Worm (Caenorhabditis elegans) whole organism, L4 larva: ENCODE results near the gene srz-75.
A peak's percentile ranks its signal among the peaks of the same experiment; 100 is the strongest.

Experiments
- F44E2.7 ChIP-seq: fragments of 200-800 bp; sonication (Bioruptor generic); IDR thresholded peaks from 2 replicates; pipeline ENCODE4 v2.1.2; 2022; ENCODE audit warnings: missing genetic modification characterization, missing compliant biosample characterization
- F49E8.2 ChIP-seq: sonication (generic microtip); optimal IDR thresholded peaks from 2 replicates; lab custom pipeline; 2016; ENCODE audit warnings: missing compliant biosample characterization, mild to moderate bottlenecking, missing genetic modification characterization, borderline replicate concordance
- Y105C5A.15 ChIP-seq: fragments of 200-800 bp; sonication (Bioruptor generic); IDR thresholded peaks from 2 replicates; pipeline ENCODE4 v1.3.6; 2022; ENCODE audit warnings: missing genetic modification characterization, missing compliant biosample characterization
- Y48G9A.11 ChIP-seq: fragments of 200-800 bp; sonication (Bioruptor generic); IDR thresholded peaks from 2 replicates; pipeline ENCODE4 v1.3.6; 2022; ENCODE audit warnings: missing genetic modification reagents, missing genetic modification characterization, missing compliant biosample characterization
- aha-1 ChIP-seq: fragments of 150-350 bp; peaks from one replicate; lab custom pipeline; 2014; ENCODE audit warnings: missing biosample characterization, missing genetic modification characterization
- arid-1 ChIP-seq: fragments of 200-800 bp; sonication (Bioruptor generic); conservative IDR thresholded peaks from 2 replicates; pipeline ENCODE4 v1.3.6; 2022; ENCODE audit warnings: missing genetic modification reagents, missing genetic modification characterization, missing compliant biosample characterization
- ceh-20 ChIP-seq: fragments of 200-800 bp; sonication (Bioruptor generic); IDR thresholded peaks from 2 replicates; pipeline ENCODE4 v1.3.6; 2022; ENCODE audit warnings: missing genetic modification reagents, missing genetic modification characterization, missing compliant biosample characterization
- ceh-32 ChIP-seq: sonication (generic microtip); optimal IDR thresholded peaks from 2 replicates; lab custom pipeline; 2016; ENCODE audit warnings: mild to moderate bottlenecking, missing genetic modification characterization, missing compliant biosample characterization; ENCODE audit not compliant: poor library complexity
- ceh-44 ChIP-seq: fragments of 200-800 bp; sonication (Bioruptor generic); IDR thresholded peaks from 2 replicates; pipeline ENCODE4 v1.3.6; 2022; ENCODE audit warnings: missing genetic modification reagents, missing genetic modification characterization, missing compliant biosample characterization
- ceh-62 ChIP-seq: sonication (generic microtip); optimal IDR thresholded peaks from 2 replicates; lab custom pipeline; 2017; ENCODE audit warnings: missing biosample characterization, missing genetic modification characterization
- ctbp-1 ChIP-seq: fragments of 200-800 bp; sonication (Bioruptor generic); IDR thresholded peaks from 2 replicates; pipeline ENCODE4 v1.3.6; 2022; ENCODE audit warnings: missing genetic modification reagents, missing genetic modification characterization, missing compliant biosample characterization
- daf-19 ChIP-seq: fragments of 200-800 bp; sonication (Bioruptor generic); conservative IDR thresholded peaks from 2 replicates; pipeline ENCODE4 v1.3.6; 2022; ENCODE audit warnings: missing genetic modification characterization, missing compliant biosample characterization
- dmd-8 ChIP-seq: fragments of 200-800 bp; sonication (Bioruptor generic); IDR thresholded peaks from 2 replicates; pipeline ENCODE4 v1.3.6; 2022; ENCODE audit warnings: missing genetic modification characterization, missing compliant biosample characterization
- dmd-9 ChIP-seq: fragments of 200-800 bp; sonication (Bioruptor generic); IDR thresholded peaks from 2 replicates; pipeline ENCODE4 v1.3.6; 2022; ENCODE audit warnings: missing genetic modification reagents, missing genetic modification characterization, missing compliant biosample characterization
- egl-43 ChIP-seq: fragments of 200-800 bp; sonication (Bioruptor generic); IDR thresholded peaks from 2 replicates; pipeline ENCODE4 v1.3.6; 2022; ENCODE audit warnings: missing genetic modification reagents, missing genetic modification characterization, missing compliant biosample characterization
- jun-1 ChIP-seq: fragments of 150-350 bp; optimal IDR thresholded peaks from 2 replicates; lab custom pipeline; 2014; ENCODE audit warnings: missing biosample characterization, missing genetic modification reagents, missing genetic modification characterization
- lin-29 ChIP-seq: fragments of 200-800 bp; sonication (Bioruptor generic); IDR thresholded peaks from 2 replicates; pipeline ENCODE4 v1.3.6; 2022; ENCODE audit warnings: missing genetic modification reagents, missing genetic modification characterization, missing compliant biosample characterization
- lin-38 ChIP-seq: fragments of 200-800 bp; sonication (Bioruptor generic); IDR thresholded peaks from 2 replicates; pipeline ENCODE4 v1.3.6; 2022; ENCODE audit warnings: missing genetic modification reagents, missing genetic modification characterization, missing compliant biosample characterization
- lin-39 ChIP-seq: fragments of 150-350 bp; optimal IDR thresholded peaks from 2 replicates; lab custom pipeline; 2014; ENCODE audit warnings: missing biosample characterization, missing genetic modification reagents, missing genetic modification characterization
- madf-5 ChIP-seq, 2 experiments: fragments of 200-800 bp; sonication (Bioruptor generic); IDR thresholded peaks; 2 replicates each; pipeline ENCODE4 v1.3.6; 2022; ENCODE audit warnings: missing compliant biosample characterization in 2 of 2, missing genetic modification characterization in 2 of 2
- mdt-29 ChIP-seq: fragments of 200-800 bp; sonication (Bioruptor generic); IDR thresholded peaks from 2 replicates; pipeline ENCODE4 v1.3.6; 2022; ENCODE audit warnings: missing genetic modification reagents, missing genetic modification characterization, missing compliant biosample characterization
- mep-1 ChIP-seq: fragments of 150-350 bp; sonication (generic microtip); optimal IDR thresholded peaks from 3 replicates; lab custom pipeline; 2014; ENCODE audit warnings: missing biosample characterization, missing genetic modification characterization
- mes-2 ChIP-seq: sonication (generic microtip); optimal IDR thresholded peaks from 2 replicates; lab custom pipeline; 2016; ENCODE audit warnings: missing genotype, mild to moderate bottlenecking, missing genetic modification characterization, missing compliant biosample characterization; ENCODE audit not compliant: poor library complexity, severe bottlenecking
- nhr-102 ChIP-seq: sonication (generic microtip); optimal IDR thresholded peaks from 2 replicates; lab custom pipeline; 2016; ENCODE audit warnings: mild to moderate bottlenecking, missing genetic modification characterization, moderate library complexity, missing compliant biosample characterization
- nhr-11 ChIP-seq: fragments of 150-350 bp; optimal IDR thresholded peaks from 2 replicates; lab custom pipeline; 2014; ENCODE audit warnings: missing biosample characterization, missing genetic modification characterization
- nhr-237 ChIP-seq: sonication (generic microtip); optimal IDR thresholded peaks from 2 replicates; lab custom pipeline; 2017; ENCODE audit warnings: missing biosample characterization, missing genetic modification characterization
- nhr-41 ChIP-seq: fragments of 200-800 bp; sonication (Bioruptor generic); IDR thresholded peaks from 2 replicates; pipeline ENCODE4 v1.3.6; 2022; ENCODE audit warnings: missing genetic modification reagents, missing genetic modification characterization, missing compliant biosample characterization
- nhr-42 ChIP-seq: fragments of 200-800 bp; sonication (Bioruptor generic); IDR thresholded peaks from 2 replicates; pipeline ENCODE4 v1.3.6; 2022; ENCODE audit warnings: missing genetic modification characterization, missing compliant biosample characterization
- nhr-48 ChIP-seq: sonication (generic microtip); optimal IDR thresholded peaks from 2 replicates; lab custom pipeline; 2016; ENCODE audit warnings: mild to moderate bottlenecking, missing genetic modification characterization, missing compliant biosample characterization
- nhr-77 ChIP-seq: fragments of 150-350 bp; optimal IDR thresholded peaks from 2 replicates; lab custom pipeline; 2014; ENCODE audit warnings: missing biosample characterization, missing genetic modification characterization
- sdz-12 ChIP-seq: fragments of 200-800 bp; sonication (Bioruptor generic); optimal IDR thresholded peaks from 2 replicates; lab custom pipeline; 2018; ENCODE audit warnings: mild to moderate bottlenecking, missing genetic modification characterization, missing compliant biosample characterization
- set-16 ChIP-seq: fragments of 200-800 bp; sonication (Bioruptor generic); IDR thresholded peaks from 2 replicates; pipeline ENCODE4 v1.3.6; 2022; ENCODE audit warnings: missing genetic modification reagents, missing genetic modification characterization, missing compliant biosample characterization
- snpc-1.2 ChIP-seq: fragments of 200-800 bp; sonication (Bioruptor generic); IDR thresholded peaks from 2 replicates; pipeline ENCODE4 v1.3.6; 2022; ENCODE audit warnings: missing genetic modification reagents, missing genetic modification characterization, missing compliant biosample characterization
- spr-1 ChIP-seq: sonication (generic microtip); optimal IDR thresholded peaks from 2 replicates; lab custom pipeline; 2016; ENCODE audit warnings: mild to moderate bottlenecking, missing genetic modification characterization, missing compliant biosample characterization
- spr-3 ChIP-seq: fragments of 200-800 bp; sonication (Bioruptor generic); optimal IDR thresholded peaks from 2 replicates; lab custom pipeline; 2018; ENCODE audit warnings: mild to moderate bottlenecking, missing genetic modification characterization, missing compliant biosample characterization
- unc-62 ChIP-seq, 3 experiments: fragments of 150-350 bp in 1 of 3; sonication (generic microtip); optimal IDR thresholded peaks in 2 of 3; peaks in 1 of 3; 1 replicate in 1 of 3; 2 replicates in 2 of 3; lab custom pipeline; 2014 to 2017; ENCODE audit warnings: missing biosample characterization in 3 of 3, missing genetic modification characterization in 3 of 3, missing genetic modification reagents in 3 of 3, missing genotype in 1 of 3
- zip-2 ChIP-seq: fragments of 150-350 bp; optimal IDR thresholded peaks from 2 replicates; lab custom pipeline; 2014; ENCODE audit warnings: missing biosample characterization, missing genetic modification characterization
- ztf-7 ChIP-seq: fragments of 150-350 bp; optimal IDR thresholded peaks from 2 replicates; lab custom pipeline; 2014; ENCODE audit warnings: missing biosample characterization, missing genetic modification characterization

Gene srz-75

ce11 chrIV:16330508-16330907 lies 39.9 kb upstream of the srz-75 start:
- TF ChIP-seq spr-3 (no peak), set-16 (peak; percentile 84), F49E8.2 (tag; lab: Kevin White, UChicago) (no peak), lin-39 (tag; lab: Kevin White, UChicago) (no peak), mes-2 (tag; lab: Kevin White, UChicago) (no peak), nhr-77 (tag; lab: Kevin White, UChicago) (no peak), aha-1 (tag; lab: Kevin White, UChicago) (peak; percentile 89), ceh-44 (GFP tag; lab: Robert Waterston, UW) (no peak)

DNA sequence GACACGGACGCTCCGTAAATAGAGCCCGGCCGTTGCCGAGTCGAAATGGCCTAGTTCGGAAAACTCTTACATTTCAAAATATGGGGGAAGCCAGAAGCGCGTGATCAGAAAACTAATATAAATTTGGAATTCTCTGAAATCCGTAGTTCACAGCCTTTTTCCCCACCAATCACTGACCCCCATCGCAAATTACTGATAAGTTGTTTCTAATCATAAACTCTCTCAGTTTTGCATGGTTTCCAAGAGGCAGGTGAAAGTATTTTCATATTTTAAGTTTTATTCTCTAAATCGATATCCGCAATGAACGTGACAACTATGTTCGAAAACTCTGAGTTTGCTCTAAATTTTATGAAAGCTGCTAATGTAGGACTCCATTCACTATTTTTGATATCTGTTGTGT lies 38.5 kb upstream of the srz-75 start, which contains the start of gene srz-74:
srz-74 (plus strand) TSS at position 301 of the 400 bp plus-strand sequence.
- no peak for TF ChIP-seq nhr-102 (tag; lab: Kevin White, UChicago)
- TF ChIP-seq nhr-48 (tag; lab: Kevin White, UChicago), result no peak
- TF ChIP-seq unc-62 (GFP tag; optimal IDR thresholded peaks at IDR 0.05 in 1 of 2; lab: Kevin White, UChicago), result peak in 1 of 2 experiments; percentile 16
- TF ChIP-seq unc-62 (tag; optimal IDR thresholded peaks at IDR 0.05; lab: Kevin White, UChicago), result no peak
- TF ChIP-seq nhr-237 (tag; lab: Kevin White, UChicago), result no peak

ce11 chrIV:16328519-16328918 lies 37.9 kb upstream of the srz-75 start, which contains the start of gene K03D3.2:
K03D3.2 (minus strand) TSS chrIV:16328619.
- TF ChIP-seq ceh-32 (no peak), dmd-8 (GFP tag; lab: Robert Waterston, UW) (no peak), daf-19 (no peak), arid-1 (GFP tag; lab: Robert Waterston, UW) (no peak), F44E2.7 (GFP tag; lab: Robert Waterston, UW) (no peak)

DNA sequence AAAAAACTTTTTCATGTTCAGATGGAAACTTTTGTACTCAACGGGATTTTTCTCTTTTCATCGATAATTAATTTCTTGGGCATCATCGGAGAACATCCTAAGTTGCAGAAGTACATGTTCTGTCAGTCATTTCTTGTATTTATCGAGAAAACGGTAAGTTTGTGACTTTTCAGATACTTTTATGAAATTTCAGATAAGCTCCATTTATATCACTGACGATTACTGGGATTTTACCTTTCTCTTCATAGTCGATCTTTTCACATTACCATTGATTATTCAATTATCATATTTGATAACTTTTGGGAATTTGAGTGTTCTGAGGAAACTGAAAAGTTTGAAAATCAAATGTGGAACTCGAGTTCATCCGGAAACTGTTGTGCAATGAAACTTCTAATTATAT lies 33.9 kb upstream of the srz-75 start, which contains the start of gene srz-105:
srz-105 (plus strand) TSS at position 301 of the 400 bp plus-strand sequence.
- TF ChIP-seq nhr-48 (tag; lab: Kevin White, UChicago), result no peak
- TF ChIP-seq sdz-12, result no peak
- TF ChIP-seq ceh-20 (GFP tag; lab: Robert Waterston, UW), result no peak
- no peak for TF ChIP-seq aha-1 (tag; lab: Kevin White, UChicago)
- TF ChIP-seq, all 104 proteins: peak for 0

- no peak for TF ChIP-seq mes-2 (tag; lab: Kevin White, UChicago)
- no peak for TF ChIP-seq aha-1 (tag; lab: Kevin White, UChicago)
- TF ChIP-seq ctbp-1 (GFP tag; lab: Robert Waterston, UW), result no peak
- TF ChIP-seq spr-1 (tag; lab: Kevin White, UChicago), result no peak
- TF ChIP-seq madf-5 (GFP tag; IDR thresholded peaks at IDR 0.05; lab: Robert Waterston, UW), result no peak
- no peak for TF ChIP-seq mdt-29 (GFP tag; lab: Robert Waterston, UW)
- TF ChIP-seq Y105C5A.15 (GFP tag; lab: Robert Waterston, UW), result no peak
- TF ChIP-seq mep-1 (tag; lab: Kevin White, UChicago), result no peak
- TF ChIP-seq arid-1 (GFP tag; lab: Robert Waterston, UW), result no peak
- TF ChIP-seq egl-43 (GFP tag; lab: Robert Waterston, UW), result no peak
- no peak for TF ChIP-seq ceh-20 (GFP tag; lab: Robert Waterston, UW)
Measured at ce11 chrIV:16323373-16323772, 32.7 kb upstream of the srz-75 start, which contains the start of gene srz-104. srz-104 (plus strand) TSS chrIV:16323673.

ce11 chrIV:16320866-16321265 lies 30.2 kb upstream of the srz-75 start, which contains the start of gene srz-61:
srz-61 (plus strand) TSS chrIV:16321166.
- TF ChIP-seq Y48G9A.11 (GFP tag; lab: Robert Waterston, UW) (no peak), nhr-11 (tag; lab: Kevin White, UChicago) (no peak), lin-38 (GFP tag; lab: Robert Waterston, UW) (no peak), dmd-9 (no peak), nhr-41 (no peak), zip-2 (tag; lab: Kevin White, UChicago) (no peak), ctbp-1 (GFP tag; lab: Robert Waterston, UW) (no peak), ztf-7 (tag; lab: Kevin White, UChicago) (no peak), jun-1 (tag; lab: Kevin White, UChicago) (no peak), snpc-1.2 (no peak), ceh-62 (tag; lab: Kevin White, UChicago) (no peak), lin-39 (tag; lab: Kevin White, UChicago) (no peak), lin-29 (GFP tag; lab: Robert Waterston, UW) (no peak), daf-19 (no peak), nhr-42 (GFP tag; lab: Robert Waterston, UW) (no peak)
- TF ChIP-seq, all 104 proteins: peak for 0
